Worm (Caenorhabditis elegans) whole organism, L4/young adult: ENCODE results near the gene mip-2.

ENCODE experiments used
- W03F9.2 ChIP-seq: fragments of 150-350 bp; optimal IDR thresholded peaks from 2 replicates; lab custom pipeline; 2014; ENCODE audit warnings: missing biosample characterization, missing genetic modification characterization
- dao-5 ChIP-seq: sonication (generic microtip); optimal IDR thresholded peaks from 2 replicates; lab custom pipeline; 2016; ENCODE audit warnings: missing genotype, missing genetic modification characterization, moderate library complexity, missing compliant biosample characterization
- him-1 ChIP-seq: sonication (generic microtip); optimal IDR thresholded peaks from 2 replicates; lab custom pipeline; 2016; ENCODE audit warnings: missing genotype, missing genetic modification reagents, missing genetic modification characterization, missing compliant biosample characterization

- peak; percentile 54 for TF ChIP-seq him-1 (tag; lab: Kevin White, UChicago)
- TF ChIP-seq dao-5 (tag; lab: Kevin White, UChicago), result no peak
- peak; percentile 85 for TF ChIP-seq W03F9.2 (tag; lab: Kevin White, UChicago)
Measured at ce11 chrV:13678542-13678941, 6.8 kb upstream of the mip-2 start, which contains the start of the genes tag-65 and ccz-1.
